Fruit fly (Drosophila melanogaster): ENCODE measurements around the gene CG13476.

CG13476 gene

DNA sequence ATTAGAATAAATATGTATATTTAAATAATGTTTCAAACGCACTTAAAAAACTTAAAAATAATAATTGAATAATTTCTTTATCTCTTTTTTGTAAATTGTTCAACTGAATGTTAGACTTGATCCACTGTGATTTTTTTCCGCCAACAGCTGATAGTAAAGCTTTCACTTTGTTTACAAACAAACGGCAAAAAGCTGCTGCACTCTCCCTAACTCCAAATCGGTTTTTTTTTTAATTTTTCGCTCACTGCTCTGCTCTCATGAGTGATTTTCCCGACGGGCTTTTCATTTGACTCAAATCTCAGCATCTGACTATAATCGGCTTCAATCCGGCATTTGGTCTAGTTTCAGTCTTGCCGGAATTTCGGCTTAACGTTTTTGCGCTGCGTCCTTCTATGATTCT is 23.8 kb upstream of the CG13476 start:
- TF ChIP-seq sage (GFP tag; optimal IDR thresholded peaks at IDR 0.05) (no peak), Dif (GFP tag; optimal IDR thresholded peaks at IDR 0.05; ENCODE audit: partially characterized antibody) (no peak), dsf (GFP tag; optimal IDR thresholded peaks at IDR 0.05; ENCODE audit: borderline replicate concordance) (no peak), Hr78 (GFP tag; optimal IDR thresholded peaks at IDR 0.05) (no peak), fru (GFP tag; optimal IDR thresholded peaks at IDR 0.05) (no peak), psq (GFP tag; optimal IDR thresholded peaks at IDR 0.05) (no peak), CrebA (GFP tag; optimal IDR thresholded peaks at IDR 0.05; ENCODE audit: borderline replicate concordance) (no peak), lola (GFP tag; optimal IDR thresholded peaks at IDR 0.05) (no peak), Hr83 (GFP tag; optimal IDR thresholded peaks at IDR 0.05; ENCODE audit: poor library complexity, severe bottlenecking) (no peak), N (GFP tag; optimal IDR thresholded peaks at IDR 0.05) (no peak), HLH106 (tag; optimal IDR thresholded peaks at IDR 0.05) (no peak)

DNA sequence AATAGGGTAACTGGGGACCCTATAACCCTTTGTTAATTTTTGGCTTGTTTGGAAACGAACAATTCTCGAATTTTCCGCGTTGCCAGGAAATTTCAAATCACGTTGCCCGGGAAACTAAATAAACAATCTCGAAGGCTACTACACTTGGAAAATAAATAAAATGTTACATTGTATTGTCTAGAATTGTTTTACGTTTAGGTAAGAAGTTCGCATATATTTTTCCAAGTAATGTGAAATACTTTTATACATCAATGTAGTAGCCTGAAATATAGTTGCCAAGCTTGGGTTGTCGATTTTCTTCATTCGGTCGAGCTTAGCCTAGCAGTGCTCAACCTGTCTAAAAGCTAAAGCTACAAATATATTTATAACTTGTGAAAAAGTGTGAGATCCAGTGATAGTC is 20.8 kb upstream of the CG13476 start, which contains the start of gene Dnaaf6:
Gene Dnaaf6, plus strand, starts transcription at position 301 of the 400 bp plus-strand sequence.
- TF ChIP-seq Myc (optimal IDR thresholded peaks at IDR 0.05), result no peak
- TF ChIP-seq CG32264 (GFP tag; optimal IDR thresholded peaks at IDR 0.05), result no peak
- TF ChIP-seq Sp1 (GFP tag; optimal IDR thresholded peaks at IDR 0.05), result no peak
- TF ChIP-seq h (GFP tag; optimal IDR thresholded peaks at IDR 0.05), result no peak
- TF ChIP-seq Dfd (GFP tag; optimal IDR thresholded peaks at IDR 0.05), result no peak
- no peak for TF ChIP-seq woc (GFP tag; optimal IDR thresholded peaks at IDR 0.05)
- no peak for TF ChIP-seq foxo (GFP tag; optimal IDR thresholded peaks at IDR 0.05)
- TF ChIP-seq rgr (GFP tag; optimal IDR thresholded peaks at IDR 0.05), result no peak
- TF ChIP-seq sv (GFP tag; optimal IDR thresholded peaks at IDR 0.05), result no peak

DNA sequence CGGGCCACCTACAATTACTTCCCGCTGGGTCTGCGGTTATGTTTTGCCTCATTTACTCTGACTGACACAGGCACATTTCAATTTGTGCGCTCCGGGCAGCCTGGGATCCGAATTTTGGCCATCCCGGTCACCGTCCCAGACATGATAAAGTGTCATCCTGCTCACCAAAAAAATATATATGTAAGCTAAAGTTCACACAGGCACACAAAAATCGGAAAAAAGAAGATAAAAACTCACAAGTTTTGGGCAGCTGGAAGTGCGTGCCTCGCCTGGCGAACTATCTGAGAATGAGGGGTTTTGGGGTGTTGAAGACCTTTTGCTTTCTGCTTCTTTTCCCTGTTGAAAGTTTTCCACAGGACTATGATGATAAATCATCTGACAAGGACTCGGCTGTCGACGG is 19.0 kb upstream of the CG13476 start:
- TF ChIP-seq Hnf4 (GFP tag; optimal IDR thresholded peaks at IDR 0.05) (no peak), Mio (GFP tag; optimal IDR thresholded peaks at IDR 0.05) (no peak), sv (GFP tag; optimal IDR thresholded peaks at IDR 0.05) (no peak), CG32264 (GFP tag; optimal IDR thresholded peaks at IDR 0.05) (no peak), psq (GFP tag; optimal IDR thresholded peaks at IDR 0.05) (no peak), rgr (GFP tag; optimal IDR thresholded peaks at IDR 0.05) (no peak), tai (GFP tag; optimal IDR thresholded peaks at IDR 0.05) (no peak), OdsH (GFP tag; optimal IDR thresholded peaks at IDR 0.05) (no peak), N (GFP tag; optimal IDR thresholded peaks at IDR 0.05) (no peak)

DNA sequence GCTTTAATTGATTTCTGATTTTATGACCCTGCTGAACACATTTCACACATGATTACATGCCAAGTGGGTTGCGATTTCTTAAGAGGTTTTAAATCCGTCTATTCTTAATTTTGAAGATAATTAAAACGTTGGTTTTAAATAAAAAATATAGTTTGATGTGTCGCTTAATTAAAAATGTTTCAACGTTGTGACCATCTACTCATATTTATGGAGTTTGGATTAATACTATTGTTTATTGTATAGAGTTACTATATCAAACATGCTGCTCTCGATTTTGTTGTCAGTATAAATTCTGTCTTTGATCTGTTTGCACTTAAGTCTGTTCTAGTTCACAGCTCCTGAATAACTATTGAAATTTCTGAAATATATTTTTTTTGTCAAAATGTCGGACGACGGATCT is 14.2 kb upstream of the CG13476 start, which contains the start of gene gdrd:
Gene gdrd, plus strand, starts transcription at position 301 of the 400 bp plus-strand sequence.
- TF ChIP-seq dl (GFP tag; optimal IDR thresholded peaks at IDR 0.05; ENCODE audit: insufficient read depth in 1 of 2, partially characterized antibody in 2 of 2) (no peak), usp (GFP tag; optimal IDR thresholded peaks at IDR 0.05) (no peak), h (GFP tag; optimal IDR thresholded peaks at IDR 0.05) (no peak)

DNA sequence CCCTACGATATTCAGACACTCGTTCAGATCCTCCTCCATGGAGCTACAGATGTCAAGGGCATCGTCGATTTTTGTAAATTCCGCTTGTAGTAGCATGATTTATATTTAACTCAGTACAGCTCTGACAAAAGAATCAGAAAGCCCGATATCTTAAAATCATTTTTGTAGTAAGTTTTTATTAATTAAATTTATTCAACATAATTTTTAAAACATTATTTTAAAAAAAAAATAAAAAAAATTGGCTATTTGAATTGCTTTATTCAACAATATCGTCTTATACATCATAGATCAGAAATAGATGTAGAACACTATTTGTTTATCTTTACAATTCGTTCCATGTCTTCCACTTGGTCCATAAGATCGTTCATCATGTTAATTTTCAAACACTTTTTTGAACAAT is 8.3 kb upstream of the CG13476 start, which contains the start of gene CG13474:
Gene CG13474, minus strand, starts transcription at position 101 of the 400 bp plus-strand sequence.
- TF ChIP-seq dmrt93B (GFP tag; optimal IDR thresholded peaks at IDR 0.05) (no peak), Dfd (GFP tag; optimal IDR thresholded peaks at IDR 0.05) (no peak), dl (GFP tag; optimal IDR thresholded peaks at IDR 0.05; ENCODE audit: insufficient read depth in 1 of 2, partially characterized antibody in 2 of 2) (no peak), Hr83 (GFP tag; optimal IDR thresholded peaks at IDR 0.05; ENCODE audit: poor library complexity, severe bottlenecking) (no peak), brk (GFP tag; optimal IDR thresholded peaks at IDR 0.05) (no peak), dsf (GFP tag; optimal IDR thresholded peaks at IDR 0.05; ENCODE audit: borderline replicate concordance) (no peak), Hnf4 (GFP tag; optimal IDR thresholded peaks at IDR 0.05) (no peak), usp (GFP tag; optimal IDR thresholded peaks at IDR 0.05) (no peak), Dif (GFP tag; optimal IDR thresholded peaks at IDR 0.05; ENCODE audit: partially characterized antibody) (no peak), Jra (GFP tag; optimal IDR thresholded peaks at IDR 0.05) (no peak), ey (GFP tag; optimal IDR thresholded peaks at IDR 0.05) (no peak), sv (GFP tag; optimal IDR thresholded peaks at IDR 0.05) (no peak), tai (GFP tag; optimal IDR thresholded peaks at IDR 0.05) (no peak), CG9705 (GFP tag; optimal IDR thresholded peaks at IDR 0.05) (no peak), OdsH (GFP tag; optimal IDR thresholded peaks at IDR 0.05) (no peak), CG32264 (GFP tag; optimal IDR thresholded peaks at IDR 0.05) (no peak), Rel (GFP tag; optimal IDR thresholded peaks at IDR 0.05) (no peak), Rel (tag; optimal IDR thresholded peaks at IDR 0.05) (no peak), woc (GFP tag; optimal IDR thresholded peaks at IDR 0.05) (no peak), Vsx2 (GFP tag; optimal IDR thresholded peaks at IDR 0.05; ENCODE audit: partially characterized antibody) (no peak), Sp1 (GFP tag; optimal IDR thresholded peaks at IDR 0.05) (no peak)
